Fruit fly (Drosophila melanogaster): ENCODE data around the gene CG31021.

Gene CG31021

DNA sequence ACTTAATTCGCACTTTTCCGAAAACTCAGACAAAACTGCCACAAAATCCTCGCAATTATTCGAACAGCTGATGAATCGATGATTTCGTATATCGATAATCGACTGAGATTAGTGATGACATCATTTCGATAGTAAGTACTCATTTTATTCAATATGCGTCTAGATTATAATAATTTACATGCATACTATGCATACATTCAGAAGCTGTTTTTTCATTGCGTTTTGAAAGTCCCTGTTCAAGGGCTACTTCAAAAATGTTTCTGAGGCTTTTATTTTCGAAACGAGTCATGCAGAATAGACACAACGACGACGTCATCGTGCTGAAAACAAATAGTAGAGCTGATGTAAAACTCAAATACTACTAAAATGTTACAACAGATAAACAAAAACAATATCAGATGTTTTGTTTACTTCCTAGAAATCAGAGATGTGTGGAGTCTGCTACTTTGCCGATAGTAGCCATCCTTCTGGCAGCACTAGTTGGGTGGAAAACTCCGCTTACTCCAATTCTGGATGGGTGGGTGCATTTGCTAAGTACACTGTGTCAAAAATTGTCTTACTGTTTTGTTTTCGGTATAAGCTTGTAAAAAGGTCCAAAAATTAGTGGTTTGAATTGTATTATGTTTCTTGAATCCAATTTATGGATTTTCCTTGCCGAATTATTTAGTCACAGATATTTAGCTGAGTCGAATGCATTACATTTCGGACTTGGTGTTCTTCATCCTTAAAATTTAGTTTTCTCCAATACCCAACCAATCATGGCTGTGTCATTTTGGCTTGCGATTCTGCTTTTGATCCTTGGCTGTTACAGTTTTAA, at the start of gene CG31021, which contains the start of gene CG2246:
TSS of gene CG31021 (plus strand) at position 767 of the 817 bp plus-strand sequence.
TSS of gene CG2246 (minus strand) at position 50 of the 817 bp plus-strand sequence.
- TF ChIP-seq h (GFP tag; optimal IDR thresholded peaks at IDR 0.05) (peak; percentile 54), ey (GFP tag; optimal IDR thresholded peaks at IDR 0.05) (peak; percentile 29), Myc (optimal IDR thresholded peaks at IDR 0.05) (no peak), tai (GFP tag; optimal IDR thresholded peaks at IDR 0.05) (peak; percentile 1), sage (GFP tag; optimal IDR thresholded peaks at IDR 0.05) (no peak), N (GFP tag; optimal IDR thresholded peaks at IDR 0.05) (no peak), foxo (GFP tag; optimal IDR thresholded peaks at IDR 0.05) (peak in 1 of 2 experiments; percentile 62), woc (GFP tag; optimal IDR thresholded peaks at IDR 0.05) (peak; percentile 43), br (GFP tag; optimal IDR thresholded peaks at IDR 0.05) (peak; percentile 31), HLH106 (tag; optimal IDR thresholded peaks at IDR 0.05) (peak; percentile 32), lola (GFP tag; optimal IDR thresholded peaks at IDR 0.05) (no peak), fru (GFP tag; optimal IDR thresholded peaks at IDR 0.05) (peak; percentile 74), CG9705 (GFP tag; optimal IDR thresholded peaks at IDR 0.05) (peak; percentile 22), brk (GFP tag; optimal IDR thresholded peaks at IDR 0.05) (peak; percentile 10), CrebA (GFP tag; optimal IDR thresholded peaks at IDR 0.05; ENCODE audit: borderline replicate concordance) (no peak), OdsH (GFP tag; optimal IDR thresholded peaks at IDR 0.05) (peak; percentile 1), Vsx2 (GFP tag; optimal IDR thresholded peaks at IDR 0.05; ENCODE audit: partially characterized antibody) (no peak), Jra (GFP tag; optimal IDR thresholded peaks at IDR 0.05) (peak; percentile 42), dmrt93B (GFP tag; optimal IDR thresholded peaks at IDR 0.05) (peak; percentile 2), sv (GFP tag; optimal IDR thresholded peaks at IDR 0.05) (peak; percentile 74), rgr (GFP tag; optimal IDR thresholded peaks at IDR 0.05) (peak; percentile 49), Mio (GFP tag; optimal IDR thresholded peaks at IDR 0.05) (no peak), dsf (GFP tag; optimal IDR thresholded peaks at IDR 0.05; ENCODE audit: borderline replicate concordance) (peak; percentile 17), psq (GFP tag; optimal IDR thresholded peaks at IDR 0.05) (no peak), GATAd (GFP tag; optimal IDR thresholded peaks at IDR 0.05) (peak; percentile 19), Rel (GFP tag; optimal IDR thresholded peaks at IDR 0.05) (no peak), Rel (tag; optimal IDR thresholded peaks at IDR 0.05) (no peak)

DNA sequence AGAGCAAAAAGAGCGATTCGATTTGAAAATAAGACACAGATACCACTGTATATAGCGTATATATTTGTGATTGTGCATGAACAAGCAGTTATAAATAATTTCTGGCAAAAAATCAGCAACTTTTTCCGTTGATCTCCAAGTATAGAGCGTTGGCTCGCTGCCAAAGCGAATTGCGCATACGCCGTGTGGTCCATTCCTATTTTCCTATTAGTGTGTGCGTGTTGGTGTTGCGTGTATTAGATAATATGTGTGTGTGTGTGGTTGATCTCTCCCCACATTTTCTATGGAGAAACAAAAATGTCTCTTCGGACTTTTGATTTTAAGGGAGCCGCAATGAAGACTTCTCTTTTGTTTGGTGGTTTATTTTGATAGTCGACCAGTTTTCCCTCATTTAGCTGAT, 49.5 kb upstream of the CG31021 start:
- TF ChIP-seq h (GFP tag; optimal IDR thresholded peaks at IDR 0.05) (no peak), lola (GFP tag; optimal IDR thresholded peaks at IDR 0.05) (no peak), GATAd (GFP tag; optimal IDR thresholded peaks at IDR 0.05) (no peak), Abd-B (GFP tag; optimal IDR thresholded peaks at IDR 0.05) (no peak), tai (GFP tag; optimal IDR thresholded peaks at IDR 0.05) (no peak), CrebA (GFP tag; optimal IDR thresholded peaks at IDR 0.05; ENCODE audit: borderline replicate concordance) (no peak), dsf (GFP tag; optimal IDR thresholded peaks at IDR 0.05; ENCODE audit: borderline replicate concordance) (no peak), jim (GFP tag; optimal IDR thresholded peaks at IDR 0.05) (no peak), foxo (GFP tag; optimal IDR thresholded peaks at IDR 0.05) (no peak), ey (GFP tag; optimal IDR thresholded peaks at IDR 0.05) (no peak), CG32264 (GFP tag; optimal IDR thresholded peaks at IDR 0.05) (no peak), Hr83 (GFP tag; optimal IDR thresholded peaks at IDR 0.05; ENCODE audit: poor library complexity, severe bottlenecking) (no peak), rgr (GFP tag; optimal IDR thresholded peaks at IDR 0.05) (no peak), sage (GFP tag; optimal IDR thresholded peaks at IDR 0.05) (no peak), fru (GFP tag; optimal IDR thresholded peaks at IDR 0.05) (no peak), Sp1 (GFP tag; optimal IDR thresholded peaks at IDR 0.05) (no peak), Jra (GFP tag; optimal IDR thresholded peaks at IDR 0.05) (no peak), Dif (GFP tag; optimal IDR thresholded peaks at IDR 0.05; ENCODE audit: partially characterized antibody) (no peak)

DNA sequence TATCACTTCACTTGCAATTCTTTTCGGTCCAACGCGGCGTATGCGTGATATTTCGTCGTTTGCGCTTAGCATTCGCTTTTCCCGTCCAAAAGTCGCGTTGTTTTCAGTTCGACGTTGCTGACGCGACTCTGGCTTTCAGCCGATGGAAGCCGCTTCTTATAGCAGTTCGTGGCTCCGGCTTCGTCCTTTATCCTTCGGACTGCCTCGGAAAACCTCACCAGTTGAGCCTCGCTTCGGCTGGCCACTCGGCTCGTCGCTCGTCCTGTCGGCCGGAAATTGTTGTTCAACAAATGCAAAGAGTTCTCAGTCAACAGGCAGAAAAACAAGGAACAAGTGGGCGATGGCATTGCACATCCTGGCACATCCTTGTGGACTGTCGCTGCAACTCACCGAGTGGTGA, 41.9 kb upstream of the CG31021 start, which contains the start of gene CG34155:
TSS of gene CG34155 (minus strand) at position 130 of the 400 bp plus-strand sequence.
- TF ChIP-seq Myc (optimal IDR thresholded peaks at IDR 0.05) (no peak), fru (GFP tag; optimal IDR thresholded peaks at IDR 0.05) (no peak), Sp1 (GFP tag; optimal IDR thresholded peaks at IDR 0.05) (no peak), CG9705 (GFP tag; optimal IDR thresholded peaks at IDR 0.05) (no peak), dl (GFP tag; optimal IDR thresholded peaks at IDR 0.05; ENCODE audit: insufficient read depth in 1 of 2, partially characterized antibody in 2 of 2) (no peak)

Data from whole organism, wandering third instar larva.